Worm (Caenorhabditis elegans) whole organism, L1 larva: Measurements from ENCODE around the gene fkh-6.

Experiments used
- C04F5.9 ChIP-seq: sonication (generic microtip); optimal IDR thresholded peaks from 2 replicates; lab custom pipeline; 2016; ENCODE audit warnings: missing genetic modification characterization, missing compliant biosample characterization
- C16A3.4 ChIP-seq: fragments of 150-350 bp; optimal IDR thresholded peaks from 2 replicates; lab custom pipeline; 2014; ENCODE audit warnings: missing biosample characterization, missing genetic modification characterization
- Y116A8C.19 ChIP-seq: sonication (generic microtip); optimal IDR thresholded peaks from 2 replicates; lab custom pipeline; 2016; ENCODE audit warnings: missing compliant biosample characterization, missing genetic modification characterization, borderline replicate concordance
- ama-1 ChIP-seq: fragments of 150-350 bp; optimal IDR thresholded peaks from 2 replicates; lab custom pipeline; 2014
- ceh-8 ChIP-seq: fragments of 200-800 bp; sonication (Bioruptor generic); optimal IDR thresholded peaks from 2 replicates; lab custom pipeline; 2018; ENCODE audit warnings: mild to moderate bottlenecking, missing genetic modification characterization, moderate library complexity, missing compliant biosample characterization
- ceh-90 ChIP-seq: sonication (generic microtip); optimal IDR thresholded peaks from 2 replicates; lab custom pipeline; 2016; ENCODE audit warnings: missing genetic modification characterization, missing compliant biosample characterization
- dpl-1 ChIP-seq, 3 experiments: fragments of 150-350 bp in 2 of 3; sonication (generic microtip) in 1 of 3; optimal IDR thresholded peaks; 2 replicates each; lab custom pipeline; 2014 to 2017; ENCODE audit warnings: missing biosample characterization in 3 of 3, missing genetic modification characterization in 3 of 3, missing genetic modification reagents in 3 of 3
- egl-27 ChIP-seq, 2 experiments: fragments of 150-350 bp in 1 of 2; sonication (generic microtip); optimal IDR thresholded peaks; 3 replicates each; lab custom pipeline; 2017 to 2018; ENCODE audit warnings: missing biosample characterization in 2 of 2, missing genetic modification characterization in 2 of 2, missing genetic modification reagents in 2 of 2
- elt-2 ChIP-seq: sonication (generic microtip); optimal IDR thresholded peaks from 2 replicates; lab custom pipeline; 2016; ENCODE audit warnings: missing genetic modification characterization, mild to moderate bottlenecking, inconsistent platforms, missing compliant biosample characterization, missing genetic modification reagents
- fos-1 ChIP-seq: fragments of 150-350 bp; optimal IDR thresholded peaks from 2 replicates; lab custom pipeline; 2014; ENCODE audit warnings: missing biosample characterization, missing genetic modification characterization
- grh-1 ChIP-seq: fragments of 200-800 bp; sonication (Bioruptor generic); IDR thresholded peaks from 2 replicates; pipeline ENCODE4 v1.3.6; 2022; ENCODE audit warnings: missing genetic modification reagents, missing genetic modification characterization, missing compliant biosample characterization
- hpl-2 ChIP-seq: fragments of 150-350 bp; optimal IDR thresholded peaks from 2 replicates; lab custom pipeline; 2014; ENCODE audit warnings: missing biosample characterization, missing genetic modification reagents, missing genetic modification characterization
- irx-1 ChIP-seq: sonication (generic microtip); optimal IDR thresholded peaks from 2 replicates; lab custom pipeline; 2016; ENCODE audit warnings: missing genetic modification characterization, missing compliant biosample characterization
- isw-1 ChIP-seq: fragments of 200-800 bp; sonication (Bioruptor generic); IDR thresholded peaks from 2 replicates; pipeline ENCODE4 v1.3.6; 2022; ENCODE audit warnings: missing genetic modification characterization, missing compliant biosample characterization
- jun-1 ChIP-seq: fragments of 150-350 bp; optimal IDR thresholded peaks from 2 replicates; lab custom pipeline; 2014; ENCODE audit warnings: missing biosample characterization, missing genetic modification reagents, missing genetic modification characterization
- lin-35 ChIP-seq, 2 experiments: fragments of 150-350 bp; optimal IDR thresholded peaks; 2 replicates each; lab custom pipeline; 2014; ENCODE audit warnings: missing biosample characterization in 2 of 2, missing genetic modification characterization in 2 of 2, missing genetic modification reagents in 2 of 2
- lin-39 ChIP-seq: fragments of 150-350 bp; optimal IDR thresholded peaks from 2 replicates; lab custom pipeline; 2014; ENCODE audit warnings: missing biosample characterization, missing genetic modification reagents, missing genetic modification characterization
- lir-3 ChIP-seq: sonication (generic microtip); optimal IDR thresholded peaks from 2 replicates; lab custom pipeline; 2016; ENCODE audit warnings: mild to moderate bottlenecking, missing genetic modification characterization, moderate library complexity, missing compliant biosample characterization; ENCODE audit not compliant: poor library complexity
- lsy-2 ChIP-seq, 2 experiments: fragments of 150-350 bp; optimal IDR thresholded peaks; 2 replicates each; lab custom pipeline; 2014; ENCODE audit warnings: missing biosample characterization in 2 of 2, missing genetic modification characterization in 2 of 2
- mab-9 ChIP-seq: fragments of 200-800 bp; sonication (Bioruptor generic); IDR thresholded peaks from 2 replicates; pipeline ENCODE4 v1.3.6; 2022; ENCODE audit warnings: missing genetic modification reagents, missing genetic modification characterization, missing compliant biosample characterization
- mdl-1 ChIP-seq, 2 experiments: fragments of 150-350 bp; optimal IDR thresholded peaks; 2 replicates each; lab custom pipeline; 2014 to 2017; ENCODE audit warnings: missing biosample characterization in 2 of 2, missing genetic modification characterization in 2 of 2, inconsistent platforms in 1 of 2
- mep-1 ChIP-seq: fragments of 150-350 bp; optimal IDR thresholded peaks from 2 replicates; lab custom pipeline; 2014; ENCODE audit warnings: missing biosample characterization, missing genetic modification characterization
- nhr-11 ChIP-seq: fragments of 150-350 bp; optimal IDR thresholded peaks from 2 replicates; lab custom pipeline; 2014; ENCODE audit warnings: missing biosample characterization, missing genetic modification characterization
- nhr-12 ChIP-seq: sonication (generic microtip); optimal IDR thresholded peaks from 2 replicates; lab custom pipeline; 2017; ENCODE audit warnings: missing biosample characterization, missing genetic modification characterization
- nhr-19 ChIP-seq: fragments of 200-800 bp; sonication (Bioruptor generic); conservative IDR thresholded peaks from 2 replicates; pipeline ENCODE4 v1.3.6; 2022; ENCODE audit warnings: missing genetic modification characterization, missing compliant biosample characterization
- nhr-237 ChIP-seq: fragments of 150-350 bp; optimal IDR thresholded peaks from 2 replicates; lab custom pipeline; 2014; ENCODE audit warnings: missing biosample characterization, missing genetic modification characterization
- nhr-28 ChIP-seq: fragments of 150-350 bp; optimal IDR thresholded peaks from 2 replicates; lab custom pipeline; 2014; ENCODE audit warnings: missing biosample characterization, missing genetic modification characterization
- nhr-71 ChIP-seq: sonication (generic microtip); optimal IDR thresholded peaks from 2 replicates; lab custom pipeline; 2016; ENCODE audit warnings: mild to moderate bottlenecking, missing genetic modification characterization, moderate library complexity, missing compliant biosample characterization
- nhr-77 ChIP-seq: fragments of 150-350 bp; optimal IDR thresholded peaks from 2 replicates; lab custom pipeline; 2014; ENCODE audit warnings: missing biosample characterization, missing genetic modification characterization
- nhr-84 ChIP-seq: sonication (generic microtip); optimal IDR thresholded peaks from 2 replicates; lab custom pipeline; 2017; ENCODE audit warnings: missing biosample characterization, missing genetic modification characterization
- nhr-90 ChIP-seq: sonication (generic microtip); optimal IDR thresholded peaks from 2 replicates; lab custom pipeline; 2016; ENCODE audit warnings: mild to moderate bottlenecking, missing genetic modification characterization, missing compliant biosample characterization; ENCODE audit not compliant: poor library complexity
- pag-3 ChIP-seq: sonication (generic microtip); optimal IDR thresholded peaks from 2 replicates; lab custom pipeline; 2017; ENCODE audit warnings: missing genetic modification characterization, mild to moderate bottlenecking, missing compliant biosample characterization, antibody characterized with exemption, borderline replicate concordance; ENCODE audit not compliant: insufficient read depth
- pax-3 ChIP-seq: fragments of 200-800 bp; sonication (Bioruptor generic); optimal IDR thresholded peaks from 2 replicates; lab custom pipeline; 2018; ENCODE audit warnings: mild to moderate bottlenecking, missing genetic modification characterization, moderate library complexity, missing compliant biosample characterization
- pqm-1 ChIP-seq: sonication (generic microtip); optimal IDR thresholded peaks from 3 replicates; lab custom pipeline; 2017; ENCODE audit warnings: missing biosample characterization, missing genetic modification characterization
- skn-1 ChIP-seq: fragments of 150-350 bp; optimal IDR thresholded peaks from 2 replicates; lab custom pipeline; 2014; ENCODE audit warnings: missing biosample characterization, missing genetic modification characterization
- sup-37 ChIP-seq: fragments of 200-800 bp; sonication (Bioruptor generic); optimal IDR thresholded peaks from 2 replicates; lab custom pipeline; 2018; ENCODE audit warnings: mild to moderate bottlenecking, missing genetic modification characterization, missing compliant biosample characterization
- swsn-7 ChIP-seq: sonication (generic microtip); optimal IDR thresholded peaks from 2 replicates; lab custom pipeline; 2016; ENCODE audit warnings: missing genetic modification characterization, missing compliant biosample characterization
- tlp-1 ChIP-seq: fragments of 150-350 bp; optimal IDR thresholded peaks from 2 replicates; lab custom pipeline; 2014; ENCODE audit warnings: missing biosample characterization, missing genetic modification characterization
- unc-130 ChIP-seq: fragments of 150-350 bp; optimal IDR thresholded peaks from 2 replicates; lab custom pipeline; 2017; ENCODE audit warnings: missing biosample characterization, missing genetic modification characterization, inconsistent platforms
- unc-86 ChIP-seq: sonication (generic microtip); optimal IDR thresholded peaks from 2 replicates; lab custom pipeline; 2016; ENCODE audit warnings: missing genetic modification characterization, missing compliant biosample characterization
- zag-1 ChIP-seq: fragments of 150-350 bp; optimal IDR thresholded peaks from 2 replicates; lab custom pipeline; 2014; ENCODE audit warnings: missing biosample characterization, missing genetic modification characterization
- ztf-11 ChIP-seq, 2 experiments: sonication (generic microtip); optimal IDR thresholded peaks; 2 replicates each; lab custom pipeline; 2016 to 2017; ENCODE audit warnings: missing genetic modification characterization in 2 of 2, missing biosample characterization in 1 of 2, missing compliant biosample characterization in 1 of 2

fkh-6 gene

ce11 chrII:4376295-4377172, 6.7 kb downstream of the fkh-6 start, which contains the start of gene ntl-2 (continued):
- TF ChIP-seq unc-130 (tag; lab: Kevin White, UChicago), result peak; percentile 88
- TF ChIP-seq elt-2 (tag; lab: Kevin White, UChicago), result peak; percentile 98
- TF ChIP-seq lin-39 (tag; lab: Kevin White, UChicago), result peak; percentile 77
- TF ChIP-seq grh-1 (GFP tag; lab: Robert Waterston, UW), result peak; percentile 91
- TF ChIP-seq sup-37 (GFP tag; lab: Kevin White, UChicago), result peak; percentile 92
- peak; percentile 88 for TF ChIP-seq irx-1 (tag; lab: Kevin White, UChicago)
- peak; percentile 13 for TF ChIP-seq nhr-12 (tag; lab: Kevin White, UChicago)
- TF ChIP-seq nhr-71 (tag; lab: Kevin White, UChicago), result peak; percentile 98
- peak in 1 of 2 experiments; percentile 76 for TF ChIP-seq ztf-11 (tag; optimal IDR thresholded peaks at IDR 0.05; lab: Kevin White, UChicago)
- TF ChIP-seq nhr-77 (tag; lab: Kevin White, UChicago), result peak; percentile 97
- TF ChIP-seq lir-3 (tag; lab: Kevin White, UChicago), result peak; percentile 85
- peak; percentile 84 to 92 for TF ChIP-seq lin-35 (GFP tag; optimal IDR thresholded peaks at IDR 0.05; lab: Kevin White, UChicago)
- TF ChIP-seq pqm-1 (tag; lab: Kevin White, UChicago), result peak; percentile 47
- peak; percentile 60 to 96 for TF ChIP-seq mdl-1 (tag; optimal IDR thresholded peaks at IDR 0.05; lab: Kevin White, UChicago)
- no peak for TF ChIP-seq nhr-28 (tag; lab: Kevin White, UChicago)
- TF ChIP-seq egl-27 (tag; optimal IDR thresholded peaks at IDR 0.05; lab: Kevin White, UChicago), result peak; percentile 48 to 82
- peak; percentile 33 for TF ChIP-seq ceh-90 (tag; lab: Kevin White, UChicago)
- TF ChIP-seq nhr-84 (tag; lab: Kevin White, UChicago), result no peak
- no peak for TF ChIP-seq tlp-1 (tag; lab: Kevin White, UChicago)
- TF ChIP-seq ama-1 (lab: Kevin White, UChicago), result peak; percentile 16
- TF ChIP-seq ceh-8 (GFP tag; lab: Kevin White, UChicago), result peak; percentile 99
- peak; percentile 96 for TF ChIP-seq mep-1 (tag; lab: Kevin White, UChicago)
- peak; percentile 90 for TF ChIP-seq mab-9 (GFP tag; lab: Robert Waterston, UW)
- peak; percentile 79 for TF ChIP-seq nhr-11
- TF ChIP-seq pax-3 (tag; lab: Kevin White, UChicago), result peak; percentile 97
- peak; percentile 86 for TF ChIP-seq fos-1 (tag; lab: Kevin White, UChicago)
- TF ChIP-seq unc-86 (tag; lab: Kevin White, UChicago), result peak; percentile 95
- TF ChIP-seq hpl-2 (GFP tag; lab: Kevin White, UChicago), result peak; percentile 56
- TF ChIP-seq nhr-19 (GFP tag; lab: Robert Waterston, UW), result peak; percentile 95
- TF ChIP-seq lsy-2 (tag; optimal IDR thresholded peaks at IDR 0.05; lab: Kevin White, UChicago), result peak; percentile 99
- TF ChIP-seq C16A3.4 (tag; lab: Kevin White, UChicago), result peak; percentile 89
- TF ChIP-seq nhr-90 (tag; lab: Kevin White, UChicago), result peak; percentile 92
- TF ChIP-seq jun-1 (tag; lab: Kevin White, UChicago), result peak; percentile 95
- peak; percentile 74 for TF ChIP-seq C04F5.9 (tag; lab: Kevin White, UChicago)
- no peak for TF ChIP-seq Y116A8C.19
- peak; percentile 92 for TF ChIP-seq skn-1 (tag; lab: Kevin White, UChicago)
- no peak for TF ChIP-seq zag-1 (tag; lab: Kevin White, UChicago)
- TF ChIP-seq pag-3, result no peak
- TF ChIP-seq swsn-7, result peak; percentile 95
- TF ChIP-seq isw-1, result peak; percentile 94
- TF ChIP-seq dpl-1 (GFP tag; optimal IDR thresholded peaks at IDR 0.05; lab: Kevin White, UChicago), result peak; percentile 82 to 85 (median 82)
- peak; percentile 88 for TF ChIP-seq nhr-237
